Worm (Caenorhabditis elegans): ENCODE results near the gene kin-2.

- TF ChIP-seq unc-62 (GFP tag; optimal IDR thresholded peaks at IDR 0.05): no peak
- no peak for TF ChIP-seq R02D3.7 (tag; optimal IDR thresholded peaks at IDR 0.05)
- TF ChIP-seq nhr-77 (tag; optimal IDR thresholded peaks at IDR 0.05): no peak
- TF ChIP-seq ama-1 (optimal IDR thresholded peaks at IDR 0.05): no peak
- no peak for TF ChIP-seq pha-4 (tag; optimal IDR thresholded peaks at IDR 0.05)
These were observed 16.8 kb downstream of the kin-2 start for ce11 chrX:5960872-5961271.
